Fruit fly (Drosophila melanogaster) S2 (cell line): ENCODE data around the gene CG10730.

Source experiments
- CG8478 ChIP-seq: fragments of >200 bp; optimal IDR thresholded peaks from 2 replicates; lab custom pipeline; 2018
- CTCF ChIP-seq, 2 experiments: fragments of >200 bp; optimal IDR thresholded peaks; 2 replicates each; lab custom pipeline; 2018

dm6 chr2L:20020091-20020490, 51.9 kb downstream of the CG10730 start:
- no peak for TF ChIP-seq CTCF (optimal IDR thresholded peaks at IDR 0.05; lab: Kevin White, UChicago)
- TF ChIP-seq CG8478 (lab: Kevin White, UChicago) = no peak
